Worm (Caenorhabditis elegans) whole organism, late embryonic: ENCODE measurements around the gene C34H4.1.

Experiments used
- C08G9.2 ChIP-seq: sonication (generic microtip); optimal IDR thresholded peaks from 2 replicates; lab custom pipeline; 2016; ENCODE audit warnings: mild to moderate bottlenecking, missing genetic modification characterization, moderate library complexity, missing compliant biosample characterization
- C38D4.7 ChIP-seq: fragments of 200-800 bp; sonication (Bioruptor generic); optimal IDR thresholded peaks from 2 replicates; lab custom pipeline; 2018; ENCODE audit warnings: mild to moderate bottlenecking, missing genetic modification characterization, moderate library complexity, missing compliant biosample characterization
- F13H6.1 ChIP-seq: sonication (generic microtip); optimal IDR thresholded peaks from 2 replicates; lab custom pipeline; 2016; ENCODE audit warnings: missing genetic modification characterization, missing compliant biosample characterization
- K09A11.1 ChIP-seq: sonication (generic microtip); optimal IDR thresholded peaks from 2 replicates; lab custom pipeline; 2017; ENCODE audit warnings: antibody characterized with exemption, mild to moderate bottlenecking, missing genetic modification characterization, missing compliant biosample characterization; ENCODE audit not compliant: insufficient read depth
- T23F11.4 ChIP-seq: fragments of 200-800 bp; sonication (Bioruptor generic); optimal IDR thresholded peaks from 2 replicates; lab custom pipeline; 2018; ENCODE audit warnings: mild to moderate bottlenecking, missing genetic modification characterization, missing compliant biosample characterization
- Y22D7AL.16 ChIP-seq: sonication (generic microtip); optimal IDR thresholded peaks from 2 replicates; lab custom pipeline; 2016; ENCODE audit warnings: missing genetic modification characterization, missing compliant biosample characterization
- ahr-1 ChIP-seq: sonication (generic microtip); optimal IDR thresholded peaks from 2 replicates; lab custom pipeline; 2016; ENCODE audit warnings: missing genetic modification characterization, missing compliant biosample characterization
- ama-1 ChIP-seq: fragments of 150-350 bp; optimal IDR thresholded peaks from 2 replicates; lab custom pipeline; 2014
- ceh-2 ChIP-seq: sonication (generic microtip); optimal IDR thresholded peaks from 2 replicates; lab custom pipeline; 2016; ENCODE audit warnings: missing genotype, missing genetic modification characterization, missing compliant biosample characterization
- ceh-22 ChIP-seq: sonication (generic microtip); optimal IDR thresholded peaks from 2 replicates; lab custom pipeline; 2017; ENCODE audit warnings: missing biosample characterization, missing genetic modification characterization
- ceh-30 ChIP-seq: fragments of 150-350 bp; optimal IDR thresholded peaks from 2 replicates; lab custom pipeline; 2014; ENCODE audit warnings: missing biosample characterization, missing genetic modification characterization
- ceh-31 ChIP-seq: sonication (generic microtip); optimal IDR thresholded peaks from 2 replicates; lab custom pipeline; 2016; ENCODE audit warnings: missing genetic modification characterization, missing compliant biosample characterization
- ceh-34 ChIP-seq: sonication (generic microtip); optimal IDR thresholded peaks from 2 replicates; lab custom pipeline; 2016; ENCODE audit warnings: mild to moderate bottlenecking, missing genetic modification characterization, missing compliant biosample characterization
- ceh-48 ChIP-seq: sonication (generic microtip); optimal IDR thresholded peaks from 2 replicates; lab custom pipeline; 2016; ENCODE audit warnings: missing genetic modification characterization, inconsistent platforms, missing compliant biosample characterization
- ceh-6 ChIP-seq: fragments of 200-800 bp; sonication (Bioruptor generic); optimal IDR thresholded peaks from 2 replicates; lab custom pipeline; 2018; ENCODE audit warnings: mild to moderate bottlenecking, missing genetic modification characterization, missing compliant biosample characterization
- ceh-9 ChIP-seq: sonication (generic microtip); optimal IDR thresholded peaks from 2 replicates; lab custom pipeline; 2016; ENCODE audit warnings: mild to moderate bottlenecking, missing genetic modification characterization, inconsistent platforms, missing compliant biosample characterization
- dmd-4 ChIP-seq: sonication (generic microtip); optimal IDR thresholded peaks from 2 replicates; lab custom pipeline; 2016; ENCODE audit warnings: borderline replicate concordance, missing genetic modification characterization, missing compliant biosample characterization
- ets-4 ChIP-seq: sonication (generic microtip); optimal IDR thresholded peaks from 2 replicates; lab custom pipeline; 2016; ENCODE audit warnings: missing genetic modification characterization, missing compliant biosample characterization
- eyg-1 ChIP-seq: sonication (generic microtip); optimal IDR thresholded peaks from 2 replicates; lab custom pipeline; 2016; ENCODE audit warnings: missing genotype, missing genetic modification characterization, missing compliant biosample characterization
- fkh-10 ChIP-seq: fragments of 150-350 bp; optimal IDR thresholded peaks from 2 replicates; lab custom pipeline; 2014; ENCODE audit warnings: missing biosample characterization, missing genetic modification reagents, missing genetic modification characterization
- hlh-30 ChIP-seq: sonication (generic microtip); optimal IDR thresholded peaks from 2 replicates; lab custom pipeline; 2017; ENCODE audit warnings: antibody characterized with exemption, missing genetic modification characterization, missing compliant biosample characterization; ENCODE audit not compliant: insufficient read depth
- hlh-6 ChIP-seq: sonication (generic microtip); optimal IDR thresholded peaks from 2 replicates; lab custom pipeline; 2016; ENCODE audit warnings: missing genotype, missing genetic modification characterization, missing compliant biosample characterization
- lin-11 ChIP-seq: fragments of 200-800 bp; sonication (Bioruptor generic); optimal IDR thresholded peaks from 2 replicates; lab custom pipeline; 2018; ENCODE audit warnings: mild to moderate bottlenecking, missing genetic modification characterization, missing compliant biosample characterization
- madf-2 ChIP-seq: sonication (generic microtip); optimal IDR thresholded peaks from 2 replicates; lab custom pipeline; 2017; ENCODE audit warnings: missing genetic modification characterization, missing compliant biosample characterization
- mec-3 ChIP-seq: sonication (generic microtip); optimal IDR thresholded peaks from 2 replicates; lab custom pipeline; 2016; ENCODE audit warnings: borderline replicate concordance, missing genetic modification characterization, missing compliant biosample characterization
- nfya-1 ChIP-seq: sonication (generic microtip); optimal IDR thresholded peaks from 2 replicates; lab custom pipeline; 2017; ENCODE audit warnings: missing genetic modification characterization, mild to moderate bottlenecking, missing compliant biosample characterization, antibody characterized with exemption, moderate library complexity
- nhr-11 ChIP-seq: fragments of 150-350 bp; optimal IDR thresholded peaks from 2 replicates; lab custom pipeline; 2014; ENCODE audit warnings: missing biosample characterization, missing genetic modification characterization
- nhr-232 ChIP-seq: sonication (generic microtip); optimal IDR thresholded peaks from 2 replicates; lab custom pipeline; 2016; ENCODE audit warnings: missing genetic modification characterization, missing compliant biosample characterization
- odd-2 ChIP-seq: sonication (generic microtip); optimal IDR thresholded peaks from 2 replicates; lab custom pipeline; 2017; ENCODE audit warnings: antibody characterized with exemption, mild to moderate bottlenecking, missing genetic modification characterization, missing compliant biosample characterization
- pag-3 ChIP-seq: sonication (generic microtip); optimal IDR thresholded peaks from 2 replicates; lab custom pipeline; 2016; ENCODE audit warnings: missing compliant biosample characterization, missing genetic modification characterization, borderline replicate concordance
- pax-1 ChIP-seq: fragments of 150-350 bp; optimal IDR thresholded peaks from 2 replicates; lab custom pipeline; 2014; ENCODE audit warnings: missing biosample characterization, missing genetic modification characterization
- pha-2 ChIP-seq: sonication (generic microtip); optimal IDR thresholded peaks from 2 replicates; lab custom pipeline; 2017; ENCODE audit warnings: mild to moderate bottlenecking, missing genetic modification characterization, missing compliant biosample characterization
- ref-2 ChIP-seq: sonication (generic microtip); optimal IDR thresholded peaks from 2 replicates; lab custom pipeline; 2016; ENCODE audit warnings: missing genetic modification characterization, missing compliant biosample characterization
- sdc-2 ChIP-seq: sonication (generic microtip); optimal IDR thresholded peaks from 2 replicates; lab custom pipeline; 2016; ENCODE audit warnings: missing genotype, missing genetic modification characterization, missing compliant biosample characterization
- sox-2 ChIP-seq: fragments of 200-800 bp; sonication (Bioruptor generic); IDR thresholded peaks from 2 replicates; pipeline ENCODE4 v1.3.6; 2022; ENCODE audit warnings: missing genetic modification reagents, missing genetic modification characterization, missing compliant biosample characterization
- tbx-7 ChIP-seq: sonication (generic microtip); optimal IDR thresholded peaks from 2 replicates; lab custom pipeline; 2016; ENCODE audit warnings: missing genotype, missing genetic modification characterization, missing compliant biosample characterization
- unc-42 ChIP-seq: sonication (generic microtip); optimal IDR thresholded peaks from 2 replicates; lab custom pipeline; 2016; ENCODE audit warnings: missing genotype, missing genetic modification characterization, missing compliant biosample characterization
- zip-5 ChIP-seq: sonication (generic microtip); optimal IDR thresholded peaks from 2 replicates; lab custom pipeline; 2016; ENCODE audit warnings: missing genetic modification characterization, missing compliant biosample characterization

C34H4.1 gene

ce11 chrIV:1522358-1522757 lies 33.0 kb upstream of the C34H4.1 start:
- TF ChIP-seq ceh-48 (tag; lab: Kevin White, UChicago) (no peak), ceh-34 (tag; lab: Kevin White, UChicago) (no peak), pag-3 (tag; lab: Kevin White, UChicago) (no peak), tbx-7 (tag; lab: Kevin White, UChicago) (no peak), lin-11 (no peak), nhr-11 (tag; lab: Kevin White, UChicago) (no peak), ceh-9 (tag; lab: Kevin White, UChicago) (no peak), sdc-2 (tag; lab: Kevin White, UChicago) (no peak), zip-5 (tag; lab: Kevin White, UChicago) (no peak), hlh-6 (tag; lab: Kevin White, UChicago) (no peak), nhr-232 (tag; lab: Kevin White, UChicago) (no peak), ahr-1 (tag; lab: Kevin White, UChicago) (no peak), F13H6.1 (tag; lab: Kevin White, UChicago) (no peak), Y22D7AL.16 (tag; lab: Kevin White, UChicago) (no peak), ceh-31 (tag; lab: Kevin White, UChicago) (no peak), pha-2 (tag; lab: Kevin White, UChicago) (no peak), nfya-1 (no peak)

- no peak for TF ChIP-seq unc-42
- no peak for TF ChIP-seq sdc-2 (tag; lab: Kevin White, UChicago)
Observed at ce11 chrIV:1523418-1523817, 32.0 kb upstream of the C34H4.1 start, which contains the start of gene K03H6.1. Gene K03H6.1, plus strand, starts transcription at chrIV:1523718.

- no peak for TF ChIP-seq mec-3 (tag; lab: Kevin White, UChicago)
- no peak for TF ChIP-seq ceh-9 (tag; lab: Kevin White, UChicago)
- TF ChIP-seq nhr-232 (tag; lab: Kevin White, UChicago): no peak
- TF ChIP-seq ama-1: no peak
- TF ChIP-seq K09A11.1 (tag; lab: Kevin White, UChicago): no peak
- TF ChIP-seq sox-2 (GFP tag; lab: Robert Waterston, UW): no peak
- no peak for TF ChIP-seq pax-1 (tag; lab: Kevin White, UChicago)
- no peak for TF ChIP-seq T23F11.4 (GFP tag; lab: Kevin White, UChicago)
- TF ChIP-seq fkh-10: no peak
- no peak for TF ChIP-seq lin-11
- no peak for TF ChIP-seq sdc-2 (tag; lab: Kevin White, UChicago)
- no peak for TF ChIP-seq ahr-1 (tag; lab: Kevin White, UChicago)
- TF ChIP-seq odd-2 (tag; lab: Kevin White, UChicago): no peak
- no peak for TF ChIP-seq pag-3 (tag; lab: Kevin White, UChicago)
- TF ChIP-seq ref-2 (tag; lab: Kevin White, UChicago): no peak
- no peak for TF ChIP-seq ceh-30 (tag; lab: Kevin White, UChicago)
- TF ChIP-seq ceh-48 (tag; lab: Kevin White, UChicago): no peak
- no peak for TF ChIP-seq ets-4
- TF ChIP-seq hlh-30: no peak
- TF ChIP-seq, all 69 proteins: peak for 0
Observed at ce11 chrIV:1536316-1536715, 19.1 kb upstream of the C34H4.1 start, which contains the start of gene K03H6.5. Gene K03H6.5, minus strand, starts transcription at chrIV:1536416.

ce11 chrIV:1547129-1547528 lies 8.2 kb upstream of the C34H4.1 start:
- TF ChIP-seq C38D4.7 (no peak), madf-2 (tag; lab: Kevin White, UChicago) (no peak), ceh-22 (no peak), eyg-1 (tag; lab: Kevin White, UChicago) (no peak), nhr-11 (tag; lab: Kevin White, UChicago) (no peak), ceh-6 (GFP tag; lab: Kevin White, UChicago) (no peak), tbx-7 (tag; lab: Kevin White, UChicago) (no peak), ceh-31 (tag; lab: Kevin White, UChicago) (no peak), dmd-4 (tag; lab: Kevin White, UChicago) (no peak), C08G9.2 (tag; lab: Kevin White, UChicago) (no peak), ceh-34 (tag; lab: Kevin White, UChicago) (no peak), lin-11 (no peak), ceh-2 (no peak), ceh-9 (tag; lab: Kevin White, UChicago) (no peak), K09A11.1 (tag; lab: Kevin White, UChicago) (no peak)
